Fruit fly (Drosophila melanogaster) whole organism, wandering third instar larva: ENCODE results near the gene CG10041.

Experiments used
- Dfd ChIP-seq: fragments of >200 bp; optimal IDR thresholded peaks from 2 replicates; lab custom pipeline; 2017; ENCODE audit warnings: missing biosample characterization, missing genetic modification characterization
- Hr78 ChIP-seq: fragments of >200 bp; optimal IDR thresholded peaks from 2 replicates; lab custom pipeline; 2017; ENCODE audit warnings: missing biosample characterization, missing genetic modification characterization
- Mio ChIP-seq: sonication (Bioruptor generic); optimal IDR thresholded peaks from 2 replicates; lab custom pipeline; 2016; ENCODE audit warnings: missing biosample characterization, missing genetic modification characterization
- Rel ChIP-seq, 2 experiments: fragments of 200-800 bp; sonication (Bioruptor generic) in 1 of 2; optimal IDR thresholded peaks; 2 replicates in 1 of 2; 3 replicates in 1 of 2; lab custom pipeline; 2016 to 2019; ENCODE audit warnings: mild to moderate bottlenecking in 2 of 2, missing biosample characterization in 2 of 2, missing genetic modification characterization in 2 of 2, moderate library complexity in 1 of 2
- Sp1 ChIP-seq: fragments of 200-800 bp; sonication (Bioruptor generic); optimal IDR thresholded peaks from 3 replicates; lab custom pipeline; 2019; ENCODE audit warnings: missing biosample characterization, mild to moderate bottlenecking, missing genetic modification characterization, moderate library complexity
- dmrt93B ChIP-seq: fragments of 200-800 bp; sonication (Bioruptor generic); optimal IDR thresholded peaks from 2 replicates; lab custom pipeline; 2018; ENCODE audit warnings: missing biosample characterization, mild to moderate bottlenecking, missing genetic modification characterization
- foxo ChIP-seq, 2 experiments: fragments of 200-800 bp; sonication (Bioruptor generic); optimal IDR thresholded peaks; 2 replicates in 1 of 2; 3 replicates in 1 of 2; lab custom pipeline; 2016 to 2017; ENCODE audit warnings: missing biosample characterization in 2 of 2, missing genetic modification characterization in 2 of 2
- fru ChIP-seq: fragments of 200-800 bp; sonication (Bioruptor generic); optimal IDR thresholded peaks from 3 replicates; lab custom pipeline; 2016; ENCODE audit warnings: missing biosample characterization, mild to moderate bottlenecking, missing genetic modification characterization
- psq ChIP-seq: fragments of 200-800 bp; sonication (Bioruptor generic); optimal IDR thresholded peaks from 3 replicates; lab custom pipeline; 2017; ENCODE audit warnings: missing biosample characterization, mild to moderate bottlenecking, missing genetic modification characterization, moderate library complexity
- sage ChIP-seq: fragments of 200-800 bp; sonication (Bioruptor generic); optimal IDR thresholded peaks from 2 replicates; lab custom pipeline; 2016; ENCODE audit warnings: missing biosample characterization, mild to moderate bottlenecking, missing genetic modification characterization
- sv ChIP-seq: fragments of 200-800 bp; sonication (Bioruptor generic); optimal IDR thresholded peaks from 3 replicates; lab custom pipeline; 2016; ENCODE audit warnings: missing biosample characterization, missing genetic modification characterization

Gene CG10041

dm6 chr3R:12307569-12307968 lies 44.3 kb downstream of the CG10041 start:
- no peak for TF ChIP-seq foxo (GFP tag; optimal IDR thresholded peaks at IDR 0.05; lab: Kevin White, UChicago)
- TF ChIP-seq Sp1 (GFP tag; lab: Kevin White, UChicago) = no peak
- no peak for TF ChIP-seq Hr78 (GFP tag; lab: Kevin White, UChicago)
- TF ChIP-seq psq (GFP tag; lab: Kevin White, UChicago) = no peak
- no peak for TF ChIP-seq fru
- no peak for TF ChIP-seq dmrt93B
- TF ChIP-seq Mio (GFP tag; lab: Kevin White, UChicago) = no peak
- TF ChIP-seq sv (GFP tag; lab: Kevin White, UChicago) = no peak
- TF ChIP-seq, all 38 proteins: peak for 0

- TF ChIP-seq Rel (GFP tag; optimal IDR thresholded peaks at IDR 0.05; lab: Kevin White, UChicago) (no peak), Rel (tag; optimal IDR thresholded peaks at IDR 0.05; lab: Kevin White, UChicago) (peak; percentile 53), Dfd (no peak)
- TF ChIP-seq, all 38 proteins: peak for 1
These were observed 49.0 kb downstream of the CG10041 start for dm6 chr3R:12302915-12303314.

- TF ChIP-seq sage (GFP tag; lab: Kevin White, UChicago) = no peak
- TF ChIP-seq Dfd = peak; percentile 94
- no peak for TF ChIP-seq Sp1 (GFP tag; lab: Kevin White, UChicago)
These were observed 50.4 kb downstream of the CG10041 start for dm6 chr3R:12301528-12301927.
